Fruit fly (Drosophila melanogaster) S2 (cell line): ENCODE data around the gene CG13722.
A peak's percentile ranks its signal among the peaks of the same experiment; 100 is the strongest.

Source experiments
- CG8478 ChIP-seq: fragments of >200 bp; optimal IDR thresholded peaks from 2 replicates; lab custom pipeline; 2018
- CTCF ChIP-seq, 2 experiments: fragments of >200 bp; optimal IDR thresholded peaks; 2 replicates each; lab custom pipeline; 2018

- peak; percentile 45 to 63 for TF ChIP-seq CTCF (optimal IDR thresholded peaks at IDR 0.05; lab: Kevin White, UChicago)
- no peak for TF ChIP-seq CG8478
Measured at dm6 chr3L:4531941-4532478, 41.2 kb upstream of the CG13722 start, which contains the start of gene Tie.
